Worm (Caenorhabditis elegans): ENCODE results near the gene F58A6.1.

- TF ChIP-seq dmd-4 (tag; optimal IDR thresholded peaks at IDR 0.05) (no peak), nhr-129 (tag; optimal IDR thresholded peaks at IDR 0.05) (no peak), lsy-2 (tag; optimal IDR thresholded peaks at IDR 0.05) (no peak), nhr-12 (tag; optimal IDR thresholded peaks at IDR 0.05) (no peak), snpc-4 (tag; optimal IDR thresholded peaks at IDR 0.05) (no peak), nhr-11 (tag; optimal IDR thresholded peaks at IDR 0.05) (no peak)
These were observed 6.4 kb upstream of the F58A6.1 start, which contains the start of gene F58A6.2 for ce11 chrII:5136296-5136767.

Measured in whole organism, L2 larva.